In the genomic region with DNA sequence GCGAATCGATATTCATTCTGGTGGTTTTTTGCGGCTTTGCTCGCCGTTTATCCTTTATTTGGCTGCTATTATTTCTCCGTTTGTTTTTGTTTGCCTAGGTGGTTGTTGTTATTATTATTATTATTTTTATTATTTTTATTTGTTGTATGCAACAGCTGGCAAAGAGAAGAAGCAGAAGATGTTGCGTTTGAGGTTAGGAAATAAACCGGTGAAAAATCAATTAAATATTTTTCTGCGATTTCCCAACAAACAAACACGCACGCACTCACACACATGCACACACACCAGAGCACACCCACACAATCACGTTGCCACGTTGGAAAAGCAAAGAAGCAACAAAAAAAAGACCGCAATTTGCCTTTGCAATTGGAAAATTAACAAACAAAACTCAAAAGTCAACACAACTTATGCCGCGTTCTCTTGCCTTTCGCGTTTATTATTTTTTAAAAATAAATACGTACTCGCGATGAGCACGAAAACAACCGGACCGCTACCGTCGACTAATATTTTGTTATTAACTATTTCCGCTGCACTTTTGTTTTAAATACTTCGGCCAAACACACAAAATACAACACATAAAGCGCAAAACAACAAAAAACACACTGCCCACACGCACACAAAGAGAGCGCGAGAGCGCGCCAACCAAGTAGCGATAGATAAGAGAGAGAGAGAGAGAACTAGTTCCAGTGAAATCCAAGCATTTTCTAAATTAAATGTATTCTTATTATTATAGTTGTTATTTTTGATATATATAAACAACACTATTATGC, we compare ENCODE assay signal across 2 fruit fly cellular contexts.
TF ChIP-seq lines count a peak whose summit lies in the region.

No protein-coding gene starts in this region.

TF ChIP-seq in whole organism, embryonic, 481 proteins besides CTCF, POLR2A, EP300 and RAD21 (continued from another document and continues in another):
- TF ChIP-seq CG32772 (GFP tag; IDR thresholded peaks at IDR 0.05; lab: Robert Waterston, UW) (no peak), CG13775 (GFP tag; optimal IDR thresholded peaks at IDR 0.05; lab: Kevin White, UChicago) (peak; percentile 35), CG5953 (GFP tag; IDR thresholded peaks at IDR 0.05; lab: Robert Waterston, UW) (no peak), Sox100B (GFP tag; optimal IDR thresholded peaks at IDR 0.05; lab: Kevin White, UChicago) (no peak), dmrt99B (tag; optimal IDR thresholded peaks at IDR 0.05; lab: Kevin White, UChicago) (no peak), CG17612 (GFP tag; IDR thresholded peaks at IDR 0.05; lab: Robert Waterston, UW) (no peak), hb (GFP tag; IDR thresholded peaks at IDR 0.05; lab: Robert Waterston, UW; ENCODE audit: partially characterized antibody) (no peak), Dll (GFP tag; IDR thresholded peaks at IDR 0.05; lab: Robert Waterston, UW; ENCODE audit: partially characterized antibody) (no peak), BEAF-32 (GFP tag; optimal IDR thresholded peaks at IDR 0.05; lab: Kevin White, UChicago) (no peak), CG32532 (GFP tag; IDR thresholded peaks at IDR 0.05; lab: Robert Waterston, UW) (no peak), Ets65A (GFP tag; lab: Kevin White, UChicago) (peak; percentile 19), CG17359 (tag; optimal IDR thresholded peaks at IDR 0.05; lab: Kevin White, UChicago) (no peak), HLH4C (GFP tag; IDR thresholded peaks at IDR 0.05; lab: Robert Waterston, UW; ENCODE audit: partially characterized antibody) (no peak), sima (GFP tag; optimal IDR thresholded peaks at IDR 0.05; lab: Kevin White, UChicago) (no peak), CG4360 (GFP tag; IDR thresholded peaks at IDR 0.05; lab: Robert Waterston, UW) (peak; percentile 51; the same call in 1 of the 2 replicates), CG1647 (GFP tag; optimal IDR thresholded peaks at IDR 0.05; lab: Kevin White, UChicago) (no peak), eyg (GFP tag; optimal IDR thresholded peaks at IDR 0.05; lab: Kevin White, UChicago) (no peak), HLHmδ (GFP tag; optimal IDR thresholded peaks at IDR 0.05; lab: Kevin White, UChicago) (no peak), CG17568 (GFP tag; optimal IDR thresholded peaks at IDR 0.05; lab: Kevin White, UChicago) (peak; percentile 8), btn (GFP tag; optimal IDR thresholded peaks at IDR 0.05; lab: Kevin White, UChicago) (no peak), CG16779 (GFP tag; IDR thresholded peaks at IDR 0.05; lab: Robert Waterston, UW) (no peak), otp (GFP tag; IDR thresholded peaks at IDR 0.05; lab: Robert Waterston, UW) (no peak), Deaf1 (tag; optimal IDR thresholded peaks at IDR 0.05; lab: Kevin White, UChicago) (no peak), bigmax (GFP tag; optimal IDR thresholded peaks at IDR 0.05; lab: Kevin White, UChicago) (peak; percentile 85), CG9215 (GFP tag; IDR thresholded peaks at IDR 0.05; lab: Robert Waterston, UW) (no peak), twi (tag; optimal IDR thresholded peaks at IDR 0.05; lab: Kevin White, UChicago) (no peak), dpn (GFP tag; optimal IDR thresholded peaks at IDR 0.05; lab: Kevin White, UChicago) (no peak), kni (GFP tag; optimal IDR thresholded peaks at IDR 0.05; lab: Kevin White, UChicago) (peak; percentile 23), CG14050 (GFP tag; IDR thresholded peaks at IDR 0.05; lab: Robert Waterston, UW) (no peak), gcm2 (GFP tag; optimal IDR thresholded peaks at IDR 0.05; lab: Kevin White, UChicago) (no peak), mld (GFP tag; IDR thresholded peaks at IDR 0.05; lab: Robert Waterston, UW; ENCODE audit: partially characterized antibody) (no peak), CG18599 (GFP tag; optimal IDR thresholded peaks at IDR 0.05; lab: Kevin White, UChicago) (peak; percentile 10), fd3F (GFP tag; optimal IDR thresholded peaks at IDR 0.05; lab: Kevin White, UChicago) (no peak), CG12299 (tag; optimal IDR thresholded peaks at IDR 0.05; lab: Kevin White, UChicago) (no peak), pfk (GFP tag; optimal IDR thresholded peaks at IDR 0.05; lab: Kevin White, UChicago) (no peak), sd (tag; optimal IDR thresholded peaks at IDR 0.05; lab: Kevin White, UChicago) (no peak), CG12155 (GFP tag; optimal IDR thresholded peaks at IDR 0.05; lab: Kevin White, UChicago) (no peak), Xrp1 (GFP tag; IDR thresholded peaks at IDR 0.05; lab: Robert Waterston, UW) (no peak), ase (GFP tag; IDR thresholded peaks at IDR 0.05; lab: Robert Waterston, UW) (no peak), vfl (GFP tag; optimal IDR thresholded peaks at IDR 0.05; lab: Kevin White, UChicago) (no peak), Oaz (GFP tag; IDR thresholded peaks at IDR 0.05; lab: Robert Waterston, UW) (no peak), Kr (GFP tag; optimal IDR thresholded peaks at IDR 0.05; lab: Kevin White, UChicago) (no peak), tna (GFP tag; IDR thresholded peaks at IDR 0.05; lab: Robert Waterston, UW; ENCODE audit: partially characterized antibody) (no peak), shn (GFP tag; optimal IDR thresholded peaks at IDR 0.05; lab: Kevin White, UChicago) (no peak), cg (GFP tag; optimal IDR thresholded peaks at IDR 0.05; lab: Kevin White, UChicago) (peak; percentile 70), CG17361 (GFP tag; IDR thresholded peaks at IDR 0.05; lab: Robert Waterston, UW) (peak; percentile 41; the same call in 1 of the 3 replicates), CG34422 (GFP tag; IDR thresholded peaks at IDR 0.05; lab: Robert Waterston, UW) (peak; percentile 32; the same call in 1 of the 3 replicates), CG12391 (tag; optimal IDR thresholded peaks at IDR 0.05; lab: Kevin White, UChicago) (no peak), CrebB (tag; optimal IDR thresholded peaks at IDR 0.05; lab: Kevin White, UChicago) (no peak), Dp (GFP tag; optimal IDR thresholded peaks at IDR 0.05; lab: Kevin White, UChicago) (no peak), nom (GFP tag; optimal IDR thresholded peaks at IDR 0.05; lab: Kevin White, UChicago) (peak; percentile 48), Chrac-16 (GFP tag; optimal IDR thresholded peaks at IDR 0.05; lab: Kevin White, UChicago) (no peak), H2.0 (GFP tag; IDR thresholded peaks at IDR 0.05; lab: Robert Waterston, UW) (no peak), Med (GFP tag; lab: Kevin White, UChicago) (peak; percentile 58), CG16813 (GFP tag; IDR thresholded peaks at IDR 0.05; lab: Robert Waterston, UW; ENCODE audit: partially characterized antibody) (no peak), CG12942 (GFP tag; optimal IDR thresholded peaks at IDR 0.05; lab: Kevin White, UChicago) (no peak), Rx (GFP tag; IDR thresholded peaks at IDR 0.05; lab: Robert Waterston, UW) (no peak), Atf-2 (GFP tag; optimal IDR thresholded peaks at IDR 0.05; lab: Kevin White, UChicago) (no peak), CG1529 (GFP tag; optimal IDR thresholded peaks at IDR 0.05; lab: Kevin White, UChicago) (no peak), Side (GFP tag; optimal IDR thresholded peaks at IDR 0.05; lab: Kevin White, UChicago) (no peak), Drgx (GFP tag; IDR thresholded peaks at IDR 0.05; lab: Robert Waterston, UW) (peak; percentile 27; the same call in 1 of the 2 replicates), CG15479 (GFP tag; optimal IDR thresholded peaks at IDR 0.05; lab: Kevin White, UChicago) (no peak), CG14667 (GFP tag; IDR thresholded peaks at IDR 0.05; lab: Robert Waterston, UW) (no peak), esg (GFP tag; conservative IDR thresholded peaks at IDR 0.05; lab: Robert Waterston, UW) (no peak)

TF ChIP-seq in whole organism, prepupa, 60 proteins besides CTCF, POLR2A, EP300 and RAD21 (continued from another document):
- no peak for TF ChIP-seq Ets21C (GFP tag; optimal IDR thresholded peaks at IDR 0.05; lab: Kevin White, UChicago)
- no peak for TF ChIP-seq CG16779 (tag; optimal IDR thresholded peaks at IDR 0.05; lab: Kevin White, UChicago)
- TF ChIP-seq CG11294 (GFP tag; IDR thresholded peaks at IDR 0.05; lab: Robert Waterston, UW): no peak
- no peak for TF ChIP-seq acj6 (GFP tag; optimal IDR thresholded peaks at IDR 0.05; lab: Kevin White, UChicago)
- no peak for TF ChIP-seq CG4318 (GFP tag; optimal IDR thresholded peaks at IDR 0.05; lab: Kevin White, UChicago)
- peak; percentile 63 for TF ChIP-seq CG6808 (GFP tag; optimal IDR thresholded peaks at IDR 0.05; lab: Kevin White, UChicago)
- TF ChIP-seq CG6792 (GFP tag; optimal IDR thresholded peaks at IDR 0.05; lab: Kevin White, UChicago): no peak
- TF ChIP-seq fkh (GFP tag; optimal IDR thresholded peaks at IDR 0.05; lab: Kevin White, UChicago): peak; percentile 57
- no peak for TF ChIP-seq dac (GFP tag; optimal IDR thresholded peaks at IDR 0.05; lab: Kevin White, UChicago)
- TF ChIP-seq fd85E (GFP tag; optimal IDR thresholded peaks at IDR 0.05; lab: Kevin White, UChicago): no peak
- no peak for TF ChIP-seq svp (GFP tag; lab: Kevin White, UChicago)
- TF ChIP-seq CG8119 (GFP tag; IDR thresholded peaks at IDR 0.05; lab: Robert Waterston, UW): peak; percentile 30; the same call in 1 of the 3 replicates
- no peak for TF ChIP-seq CG8319 (GFP tag; optimal IDR thresholded peaks at IDR 0.05; lab: Kevin White, UChicago)
- no peak for TF ChIP-seq fd59A (GFP tag; optimal IDR thresholded peaks at IDR 0.05; lab: Kevin White, UChicago)
- no peak for TF ChIP-seq pdm3 (GFP tag; optimal IDR thresholded peaks at IDR 0.05; lab: Kevin White, UChicago)
- TF ChIP-seq CG10631 (GFP tag; optimal IDR thresholded peaks at IDR 0.05; lab: Kevin White, UChicago): no peak
- peak; percentile 5 for TF ChIP-seq spab (GFP tag; optimal IDR thresholded peaks at IDR 0.05; lab: Kevin White, UChicago)
- TF ChIP-seq CG31627 (GFP tag; optimal IDR thresholded peaks at IDR 0.05; lab: Kevin White, UChicago): no peak
- no peak for TF ChIP-seq CG6163 (GFP tag; IDR thresholded peaks at IDR 0.05; lab: Robert Waterston, UW)
- no peak for TF ChIP-seq Sox102F (GFP tag; optimal IDR thresholded peaks at IDR 0.05; lab: Kevin White, UChicago)
- no peak for TF ChIP-seq Eip93F (GFP tag; optimal IDR thresholded peaks at IDR 0.05; lab: Kevin White, UChicago)
- TF ChIP-seq lz (GFP tag; optimal IDR thresholded peaks at IDR 0.05; lab: Kevin White, UChicago): no peak
- no peak for TF ChIP-seq CG7368 (GFP tag; optimal IDR thresholded peaks at IDR 0.05; lab: Kevin White, UChicago)
- no peak for TF ChIP-seq Sox14 (GFP tag; optimal IDR thresholded peaks at IDR 0.05; lab: Kevin White, UChicago)
- TF ChIP-seq cyc (GFP tag; optimal IDR thresholded peaks at IDR 0.05; lab: Kevin White, UChicago): no peak
- TF ChIP-seq topi (GFP tag; optimal IDR thresholded peaks at IDR 0.05; lab: Kevin White, UChicago): no peak
- TF ChIP-seq esn (GFP tag; optimal IDR thresholded peaks at IDR 0.05; lab: Kevin White, UChicago): no peak
- peak; percentile 28 for TF ChIP-seq CG9139 (GFP tag; optimal IDR thresholded peaks at IDR 0.05; lab: Kevin White, UChicago)
- TF ChIP-seq CG10669 (GFP tag; optimal IDR thresholded peaks at IDR 0.05; lab: Kevin White, UChicago): no peak
- no peak for TF ChIP-seq net (GFP tag; optimal IDR thresholded peaks at IDR 0.05; lab: Kevin White, UChicago)
- TF ChIP-seq OdsH (GFP tag; optimal IDR thresholded peaks at IDR 0.05; lab: Kevin White, UChicago): no peak
- peak; percentile 45 for TF ChIP-seq CG6276 (GFP tag; optimal IDR thresholded peaks at IDR 0.05; lab: Kevin White, UChicago)
- peak; percentile 6 for TF ChIP-seq Ets96B (tag; optimal IDR thresholded peaks at IDR 0.05; lab: Kevin White, UChicago)
- TF ChIP-seq ss (GFP tag; optimal IDR thresholded peaks at IDR 0.05; lab: Kevin White, UChicago): peak; percentile 48 to 63
- TF ChIP-seq eg (GFP tag; IDR thresholded peaks at IDR 0.05; lab: Robert Waterston, UW): peak; percentile 45; the same call in 1 of the 3 replicates
- no peak for TF ChIP-seq CG1621 (tag; optimal IDR thresholded peaks at IDR 0.05; lab: Kevin White, UChicago)
- TF ChIP-seq vri (GFP tag; optimal IDR thresholded peaks at IDR 0.05; lab: Kevin White, UChicago): no peak
- TF ChIP-seq CG11902 (GFP tag; optimal IDR thresholded peaks at IDR 0.05; lab: Kevin White, UChicago): no peak
- no peak for TF ChIP-seq Hr39 (GFP tag; optimal IDR thresholded peaks at IDR 0.05; lab: Kevin White, UChicago)
- TF ChIP-seq Sox15 (GFP tag; optimal IDR thresholded peaks at IDR 0.05; lab: Kevin White, UChicago): no peak
